Fruit fly (Drosophila melanogaster) whole organism, embryonic: ENCODE data around the gene Sbds.

Experiments
- ATbp ChIP-seq: fragments of 200-800 bp; sonication (Bioruptor generic); optimal IDR thresholded peaks from 2 replicates; lab custom pipeline; 2017; ENCODE audit warnings: missing biosample characterization, mild to moderate bottlenecking, missing genetic modification characterization, missing genetic modification reagents
- Abd-B ChIP-seq: fragments of 200-800 bp; sonication (Bioruptor generic); optimal IDR thresholded peaks from 2 replicates; lab custom pipeline; 2018; ENCODE audit warnings: missing biosample characterization, mild to moderate bottlenecking, missing genetic modification characterization, moderate library complexity
- CG10431 ChIP-seq: fragments of 200-800 bp; sonication (Bioruptor generic); optimal IDR thresholded peaks from 3 replicates; lab custom pipeline; 2018; ENCODE audit warnings: missing biosample characterization, mild to moderate bottlenecking, missing genetic modification characterization
- CG11504 ChIP-seq: fragments of 200-800 bp; sonication (Bioruptor generic); optimal IDR thresholded peaks from 3 replicates; lab custom pipeline; 2019; ENCODE audit warnings: missing biosample characterization, mild to moderate bottlenecking, missing genetic modification characterization, moderate library complexity
- CG12299 ChIP-seq: fragments of 200-800 bp; sonication (Bioruptor generic); optimal IDR thresholded peaks from 2 replicates; lab custom pipeline; 2018; ENCODE audit warnings: missing biosample characterization, mild to moderate bottlenecking, missing genetic modification characterization
- CG12942 ChIP-seq: fragments of 200-800 bp; sonication (Bioruptor generic); optimal IDR thresholded peaks from 3 replicates; lab custom pipeline; 2016; ENCODE audit warnings: missing biosample characterization, missing genetic modification characterization
- CG13624 ChIP-seq: fragments of 200-800 bp; sonication (Bioruptor generic); optimal IDR thresholded peaks from 2 replicates; lab custom pipeline; 2016; ENCODE audit warnings: missing biosample characterization, missing genetic modification characterization
- CG14441 ChIP-seq: fragments of 200-800 bp; sonication (Bioruptor generic); IDR thresholded peaks from 2 replicates; pipeline ENCODE4 v1.3.6; 2022; ENCODE audit warnings: missing biosample characterization, missing genetic modification characterization
- CG14710 ChIP-seq: fragments of 200-800 bp; sonication (Bioruptor generic); optimal IDR thresholded peaks from 3 replicates; lab custom pipeline; 2019; ENCODE audit warnings: missing biosample characterization, mild to moderate bottlenecking, missing genetic modification characterization, moderate library complexity
- CG16779 ChIP-seq: fragments of 200-800 bp; sonication (Bioruptor generic); IDR thresholded peaks from 2 replicates; pipeline ENCODE4 v1.3.6; 2022; ENCODE audit warnings: missing biosample characterization, missing genetic modification characterization
- CG16813 ChIP-seq: fragments of 200-800 bp; sonication (Bioruptor generic); IDR thresholded peaks from 3 replicates; pipeline ENCODE4 v1.3.6; 2022; ENCODE audit warnings: missing biosample characterization, missing genetic modification characterization; ENCODE audit not compliant: partially characterized antibody
- CG17802 ChIP-seq: fragments of 200-800 bp; sonication (Bioruptor generic); optimal IDR thresholded peaks from 2 replicates; lab custom pipeline; 2018; ENCODE audit warnings: missing biosample characterization, mild to moderate bottlenecking, missing genetic modification characterization, moderate library complexity
- CG3281 ChIP-seq: fragments of 200-800 bp; sonication (Bioruptor generic); optimal IDR thresholded peaks from 3 replicates; lab custom pipeline; 2017; ENCODE audit warnings: missing biosample characterization, mild to moderate bottlenecking, missing genetic modification characterization
- CG4360 ChIP-seq: fragments of 200-800 bp; sonication (Bioruptor generic); IDR thresholded peaks from 2 replicates; pipeline ENCODE4 v1.3.6; 2022; ENCODE audit warnings: missing biosample characterization, missing genetic modification characterization
- CG6272 ChIP-seq: fragments of 200-800 bp; sonication (Bioruptor generic); IDR thresholded peaks from 2 replicates; pipeline ENCODE4 v1.3.6; 2022; ENCODE audit warnings: missing biosample characterization, missing genetic modification characterization
- CG7839 ChIP-seq: fragments of 200-800 bp; sonication (Bioruptor generic); optimal IDR thresholded peaks from 3 replicates; lab custom pipeline; 2018; ENCODE audit warnings: missing biosample characterization, mild to moderate bottlenecking, missing genetic modification characterization, moderate library complexity
- CG7963 ChIP-seq: fragments of 200-800 bp; sonication (Bioruptor generic); IDR thresholded peaks from 3 replicates; pipeline ENCODE4 v1.3.6; 2022; ENCODE audit warnings: missing biosample characterization, missing genetic modification characterization; ENCODE audit not compliant: partially characterized antibody
- CG9727 ChIP-seq: fragments of 200-800 bp; sonication (Bioruptor generic); optimal IDR thresholded peaks from 3 replicates; lab custom pipeline; 2017; ENCODE audit warnings: missing biosample characterization, mild to moderate bottlenecking, missing genetic modification characterization
- GATAe ChIP-seq: fragments of 200-800 bp; sonication (Bioruptor generic); conservative IDR thresholded peaks from 2 replicates; pipeline ENCODE4 v1.3.6; 2022; ENCODE audit warnings: missing biosample characterization, missing genetic modification characterization
- Hr39 ChIP-seq: fragments of >200 bp; optimal IDR thresholded peaks from 2 replicates; lab custom pipeline; 2017
- Mes4 ChIP-seq: fragments of 200-800 bp; sonication (Bioruptor generic); optimal IDR thresholded peaks from 2 replicates; lab custom pipeline; 2016; ENCODE audit warnings: missing biosample characterization, missing genetic modification characterization
- Mrtf ChIP-seq: fragments of 200-800 bp; sonication (Bioruptor generic); IDR thresholded peaks from 3 replicates; pipeline ENCODE4 v1.3.6; 2022; ENCODE audit warnings: missing biosample characterization, missing genetic modification characterization
- NfI ChIP-seq: fragments of 200-800 bp; sonication (Bioruptor generic); optimal IDR thresholded peaks from 3 replicates; lab custom pipeline; 2018; ENCODE audit warnings: missing biosample characterization, mild to moderate bottlenecking, missing genetic modification characterization, moderate library complexity
- Scr ChIP-seq: fragments of 200-800 bp; sonication (Bioruptor generic); IDR thresholded peaks from 2 replicates; pipeline ENCODE4 v1.3.6; 2022; ENCODE audit warnings: missing biosample characterization, missing genetic modification characterization; ENCODE audit not compliant: partially characterized antibody
- Side ChIP-seq: fragments of 200-800 bp; sonication (Bioruptor generic); optimal IDR thresholded peaks from 2 replicates; lab custom pipeline; 2016; ENCODE audit warnings: missing biosample characterization, missing genetic modification characterization
- Six4 ChIP-seq: fragments of 200-800 bp; sonication (Bioruptor generic); optimal IDR thresholded peaks from 2 replicates; lab custom pipeline; 2016; ENCODE audit warnings: missing biosample characterization, missing genetic modification characterization
- Stat92E ChIP-seq, 3 experiments: fragments of >200 bp in 2 of 3; fragments of 200-800 bp in 1 of 3; sonication (Bioruptor generic) in 1 of 3; optimal IDR thresholded peaks; 2 replicates each; lab custom pipeline; 2017 to 2019; ENCODE audit warnings: missing biosample characterization in 3 of 3, missing genetic modification characterization in 3 of 3, mild to moderate bottlenecking in 1 of 3, moderate library complexity in 1 of 3
- Trl ChIP-seq, 3 experiments: fragments of >200 bp in 2 of 3; fragments of 200-800 bp in 1 of 3; sonication (Bioruptor generic) in 1 of 3; optimal IDR thresholded peaks; 2 replicates in 1 of 3; 3 replicates in 2 of 3; lab custom pipeline; 2016 to 2017; ENCODE audit warnings: missing biosample characterization in 1 of 3, missing genetic modification characterization in 1 of 3
- Xrp1 ChIP-seq: fragments of 200-800 bp; sonication (Bioruptor generic); IDR thresholded peaks from 2 replicates; pipeline ENCODE4 v1.3.6; 2022; ENCODE audit warnings: missing biosample characterization, missing genetic modification characterization
- disco-r ChIP-seq: fragments of 200-800 bp; sonication (Bioruptor generic); optimal IDR thresholded peaks from 2 replicates; lab custom pipeline; 2016; ENCODE audit warnings: missing biosample characterization, missing genetic modification characterization
- dmrt11E ChIP-seq: fragments of 200-800 bp; sonication (Bioruptor generic); optimal IDR thresholded peaks from 3 replicates; lab custom pipeline; 2018; ENCODE audit warnings: missing biosample characterization, mild to moderate bottlenecking, missing genetic modification characterization, moderate library complexity
- dpn ChIP-seq, 2 experiments: fragments of 200-800 bp; sonication (Bioruptor generic); optimal IDR thresholded peaks; 3 replicates each; lab custom pipeline; 2016; ENCODE audit warnings: missing biosample characterization in 2 of 2, missing genetic modification characterization in 2 of 2
- fru ChIP-seq: fragments of >200 bp; optimal IDR thresholded peaks from 2 replicates; lab custom pipeline; 2017
- gcm2 ChIP-seq: fragments of 200-800 bp; sonication (Bioruptor generic); optimal IDR thresholded peaks from 2 replicates; lab custom pipeline; 2016; ENCODE audit warnings: missing biosample characterization, missing genetic modification characterization
- gsb-n ChIP-seq: fragments of 200-800 bp; sonication (Bioruptor generic); optimal IDR thresholded peaks from 3 replicates; lab custom pipeline; 2018; ENCODE audit warnings: missing biosample characterization, mild to moderate bottlenecking, missing genetic modification characterization
- h ChIP-seq: fragments of >200 bp; optimal IDR thresholded peaks from 2 replicates; lab custom pipeline; 2017
- lab ChIP-seq: fragments of 200-800 bp; sonication (Bioruptor generic); optimal IDR thresholded peaks from 3 replicates; lab custom pipeline; 2017; ENCODE audit warnings: missing biosample characterization, missing genetic modification characterization, mild to moderate bottlenecking, moderate library complexity, missing genetic modification reagents
- nerfin-2 ChIP-seq: fragments of 200-800 bp; sonication (Bioruptor generic); IDR thresholded peaks from 2 replicates; pipeline ENCODE4 v1.3.6; 2022; ENCODE audit warnings: missing biosample characterization, missing genetic modification characterization; ENCODE audit not compliant: partially characterized antibody
- onecut ChIP-seq: fragments of 200-800 bp; sonication (Bioruptor generic); IDR thresholded peaks from 2 replicates; pipeline ENCODE4 v1.3.6; 2022; ENCODE audit warnings: missing biosample characterization, missing genetic modification characterization
- p53 ChIP-seq: fragments of 200-800 bp; sonication (Bioruptor generic); optimal IDR thresholded peaks from 2 replicates; lab custom pipeline; 2016; ENCODE audit warnings: missing biosample characterization, missing genetic modification characterization
- pb ChIP-seq: fragments of 200-800 bp; sonication (Bioruptor generic); optimal IDR thresholded peaks from 3 replicates; lab custom pipeline; 2016; ENCODE audit warnings: missing biosample characterization, missing genetic modification characterization
- sc ChIP-seq, 3 experiments: fragments of >200 bp in 2 of 3; fragments of 200-800 bp in 1 of 3; sonication (Bioruptor generic) in 1 of 3; optimal IDR thresholded peaks; 2 replicates in 2 of 3; 3 replicates in 1 of 3; lab custom pipeline; 2017; ENCODE audit warnings: mild to moderate bottlenecking in 1 of 3, missing biosample characterization in 1 of 3, missing genetic modification characterization in 1 of 3, missing genetic modification reagents in 1 of 3
- sqz ChIP-seq: fragments of 200-800 bp; sonication (Bioruptor generic); optimal IDR thresholded peaks from 3 replicates; lab custom pipeline; 2018; ENCODE audit warnings: missing biosample characterization, mild to moderate bottlenecking, missing genetic modification characterization
- ssp ChIP-seq: fragments of 200-800 bp; sonication (Bioruptor generic); IDR thresholded peaks from 2 replicates; pipeline ENCODE4 v1.3.6; 2022; ENCODE audit warnings: missing biosample characterization, missing genetic modification characterization
- tna ChIP-seq: fragments of 200-800 bp; sonication (Bioruptor generic); IDR thresholded peaks from 2 replicates; pipeline ENCODE4 v1.3.6; 2022; ENCODE audit warnings: missing biosample characterization, missing genetic modification characterization; ENCODE audit not compliant: partially characterized antibody
- toy ChIP-seq: fragments of 200-800 bp; sonication (Bioruptor generic); IDR thresholded peaks from 2 replicates; pipeline ENCODE4 v1.3.6; 2022; ENCODE audit warnings: missing biosample characterization, missing genetic modification characterization
- unc-4 ChIP-seq: fragments of 200-800 bp; sonication (Bioruptor generic); IDR thresholded peaks from 2 replicates; pipeline ENCODE4 v1.3.6; 2022; ENCODE audit warnings: missing biosample characterization, missing genetic modification characterization; ENCODE audit not compliant: partially characterized antibody
- yki ChIP-seq: fragments of >200 bp; optimal IDR thresholded peaks from 3 replicates; lab custom pipeline; 2018

Gene Sbds

dm6 chr3L:6743346-6744165 is 9.2 kb upstream of the Sbds start (continued):
- TF ChIP-seq sqz (GFP tag; lab: Kevin White, UChicago) (peak; percentile 70), toy (no peak), CG6272 (no peak), Abd-B (GFP tag; lab: Kevin White, UChicago) (peak; percentile 26), lab (GFP tag; lab: Kevin White, UChicago) (peak; percentile 41), CG14441 (GFP tag; lab: Robert Waterston, UW) (no peak; the same call in 1 of the 2 replicates), CG16813 (GFP tag; lab: Robert Waterston, UW) (no peak; the same call in 2 of the 3 replicates), CG17802 (no peak), p53 (GFP tag; lab: Kevin White, UChicago) (peak; percentile 7), CG10431 (GFP tag; lab: Kevin White, UChicago) (peak; percentile 100), Side (GFP tag; lab: Kevin White, UChicago) (peak; percentile 12), Mrtf (GFP tag; lab: Robert Waterston, UW) (no peak), Trl (optimal IDR thresholded peaks at IDR 0.05; lab: Kevin White, UChicago) (no peak), Trl (GFP tag; optimal IDR thresholded peaks at IDR 0.05; lab: Kevin White, UChicago) (no peak), CG12942 (GFP tag; lab: Kevin White, UChicago) (no peak), gsb-n (tag; lab: Kevin White, UChicago) (no peak), yki (no peak), CG11504 (tag; lab: Kevin White, UChicago) (no peak), CG4360 (GFP tag; lab: Robert Waterston, UW) (peak; percentile 82), gcm2 (GFP tag; lab: Kevin White, UChicago) (no peak), pb (GFP tag; lab: Kevin White, UChicago) (no peak), NfI (GFP tag; lab: Kevin White, UChicago) (peak; percentile 9), CG13624 (GFP tag; lab: Kevin White, UChicago) (peak; percentile 38), h (lab: Kevin White, UChicago) (no peak), CG7963 (GFP tag; lab: Robert Waterston, UW) (0 out of 3 replicates have a peak, but pooled peaks have one; percentile 10), CG14710 (tag; lab: Kevin White, UChicago) (peak; percentile 39), unc-4 (GFP tag; lab: Robert Waterston, UW) (peak; percentile 31; the same call in 1 of the 2 replicates), Six4 (no peak), Stat92E (GFP tag; optimal IDR thresholded peaks at IDR 0.05; lab: Kevin White, UChicago) (peak in 1 of 3 experiments; percentile 7), dpn (GFP tag; optimal IDR thresholded peaks at IDR 0.05; lab: Kevin White, UChicago) (no peak), tna (GFP tag; lab: Robert Waterston, UW) (peak; percentile 46; the same call in 1 of the 2 replicates), onecut (GFP tag; lab: Robert Waterston, UW) (peak; percentile 9; the same call in 1 of the 2 replicates), CG16779 (no peak), sc (optimal IDR thresholded peaks at IDR 0.05; lab: Kevin White, UChicago) (no peak), sc (GFP tag; optimal IDR thresholded peaks at IDR 0.05; lab: Kevin White, UChicago) (no peak), Hr39 (lab: Kevin White, UChicago) (no peak), nerfin-2 (0 out of 2 replicates have a peak, but pooled peaks have one; percentile 42), dmrt11E (peak; percentile 49), GATAe (no peak), CG3281 (no peak), ATbp (GFP tag; lab: Kevin White, UChicago) (no peak), Mes4 (no peak), disco-r (GFP tag; lab: Kevin White, UChicago) (peak; percentile 9), CG12299 (tag; lab: Kevin White, UChicago) (peak; percentile 21), Scr (GFP tag; lab: Robert Waterston, UW) (peak; percentile 63; the same call in 1 of the 2 replicates), Xrp1 (GFP tag; lab: Robert Waterston, UW) (no peak), fru (lab: Kevin White, UChicago) (no peak), CG7839 (no peak), CG9727 (GFP tag; lab: Kevin White, UChicago) (peak; percentile 66), ssp (GFP tag; lab: Robert Waterston, UW) (no peak)
